Fruit fly (Drosophila melanogaster) whole organism, adult: ENCODE results near the gene peg.

ENCODE experiments used
- CG11617 ChIP-seq: fragments of 200-800 bp; sonication (Bioruptor generic); optimal IDR thresholded peaks from 2 replicates; lab custom pipeline; 2017; ENCODE audit warnings: mild to moderate bottlenecking, missing biosample characterization, missing genetic modification reagents, missing genetic modification characterization
- CG12768 ChIP-seq: fragments of 200-800 bp; sonication (Bioruptor generic); optimal IDR thresholded peaks from 2 replicates; lab custom pipeline; 2017; ENCODE audit warnings: missing biosample characterization, missing genetic modification characterization, mild to moderate bottlenecking, moderate library complexity, missing genetic modification reagents
- CG14711 ChIP-seq: fragments of 200-800 bp; sonication (Bioruptor generic); optimal IDR thresholded peaks from 2 replicates; lab custom pipeline; 2018; ENCODE audit warnings: missing biosample characterization, mild to moderate bottlenecking, missing genetic modification characterization, moderate library complexity
- CG1620 ChIP-seq: fragments of 200-800 bp; sonication (Bioruptor generic); optimal IDR thresholded peaks from 2 replicates; lab custom pipeline; 2016; ENCODE audit warnings: missing biosample characterization, missing genetic modification characterization
- CG33017 ChIP-seq: fragments of 200-800 bp; sonication (Bioruptor generic); optimal IDR thresholded peaks from 2 replicates; lab custom pipeline; 2018; ENCODE audit warnings: missing biosample characterization, mild to moderate bottlenecking, missing genetic modification characterization, moderate library complexity
- CG5204 ChIP-seq: fragments of 200-800 bp; sonication (Bioruptor generic); optimal IDR thresholded peaks from 2 replicates; lab custom pipeline; 2016; ENCODE audit warnings: missing biosample characterization, missing genetic modification characterization
- CG7045 ChIP-seq: fragments of 200-800 bp; sonication (Bioruptor generic); optimal IDR thresholded peaks from 2 replicates; lab custom pipeline; 2017; ENCODE audit warnings: missing biosample characterization, mild to moderate bottlenecking, missing genetic modification characterization
- CG7101 ChIP-seq: fragments of 200-800 bp; sonication (Bioruptor generic); optimal IDR thresholded peaks from 2 replicates; lab custom pipeline; 2018; ENCODE audit warnings: missing biosample characterization, mild to moderate bottlenecking, missing genetic modification characterization, moderate library complexity
- Clk ChIP-seq: fragments of 200-800 bp; sonication (Bioruptor generic); optimal IDR thresholded peaks from 2 replicates; lab custom pipeline; 2017; ENCODE audit warnings: missing biosample characterization, missing genetic modification characterization
- Crg-1 ChIP-seq: fragments of 200-800 bp; sonication (Bioruptor generic); optimal IDR thresholded peaks from 2 replicates; lab custom pipeline; 2016; ENCODE audit warnings: missing biosample characterization, missing genetic modification characterization
- Hr96 ChIP-seq: fragments of 200-800 bp; sonication (Bioruptor generic); optimal IDR thresholded peaks from 2 replicates; lab custom pipeline; 2016; ENCODE audit warnings: missing biosample characterization, missing genetic modification characterization
- Mnt ChIP-seq: fragments of 200-800 bp; sonication (Bioruptor generic); optimal IDR thresholded peaks from 2 replicates; lab custom pipeline; 2016; ENCODE audit warnings: missing biosample characterization, mild to moderate bottlenecking, missing genetic modification characterization
- bab1 ChIP-seq: fragments of 200-800 bp; sonication (Bioruptor generic); optimal IDR thresholded peaks from 3 replicates; lab custom pipeline; 2019; ENCODE audit warnings: missing biosample characterization, mild to moderate bottlenecking, missing genetic modification characterization, moderate library complexity
- cic ChIP-seq: fragments of 200-800 bp; sonication (Bioruptor generic); optimal IDR thresholded peaks from 2 replicates; lab custom pipeline; 2017; ENCODE audit warnings: missing biosample characterization, mild to moderate bottlenecking, missing genetic modification characterization, moderate library complexity
- cnc ChIP-seq, 2 experiments: fragments of >200 bp; optimal IDR thresholded peaks; 2 replicates each; lab custom pipeline; 2017
- kay ChIP-seq: fragments of 200-800 bp; sonication (Bioruptor generic); peaks from one replicate; lab custom pipeline; 2016; ENCODE audit warnings: missing biosample characterization, missing genetic modification characterization, borderline replicate concordance
- ovo ChIP-seq: fragments of 200-800 bp; sonication (Bioruptor generic); optimal IDR thresholded peaks from 2 replicates; lab custom pipeline; 2016; ENCODE audit warnings: missing biosample characterization, missing genetic modification characterization
- pad ChIP-seq: fragments of 200-800 bp; sonication (Bioruptor generic); optimal IDR thresholded peaks from 3 replicates; lab custom pipeline; 2017; ENCODE audit warnings: missing biosample characterization, missing genetic modification characterization, mild to moderate bottlenecking, moderate library complexity, missing genetic modification reagents
- tj ChIP-seq: fragments of 200-800 bp; sonication (Bioruptor generic); optimal IDR thresholded peaks from 3 replicates; lab custom pipeline; 2017; ENCODE audit warnings: missing biosample characterization, mild to moderate bottlenecking, missing genetic modification characterization, moderate library complexity
- toe ChIP-seq: fragments of 200-800 bp; sonication (Bioruptor generic); optimal IDR thresholded peaks from 2 replicates; lab custom pipeline; 2016; ENCODE audit warnings: missing biosample characterization, missing genetic modification characterization

The peg gene

DNA sequence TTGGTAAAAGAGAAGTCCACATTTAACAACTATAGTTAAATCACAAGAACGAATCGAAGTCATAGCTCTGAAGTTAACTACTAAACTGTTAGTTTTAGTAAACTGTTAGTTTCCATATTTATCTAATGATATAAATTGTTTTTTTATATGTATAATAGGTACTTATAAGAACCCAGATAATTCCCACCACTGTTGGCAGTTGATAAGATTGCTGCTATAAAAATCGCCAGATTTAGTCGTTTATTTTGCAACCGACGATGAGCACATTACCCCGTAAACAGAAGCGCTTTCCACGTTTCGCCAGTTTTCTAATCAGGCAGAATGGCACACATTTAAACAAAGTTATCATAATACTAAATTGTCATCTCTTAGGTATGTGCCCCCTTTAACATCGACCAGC lies 4.9 kb downstream of the peg start:
- TF ChIP-seq CG12768 (GFP tag; lab: Kevin White, UChicago): no peak
- no peak for TF ChIP-seq CG5204
- no peak for TF ChIP-seq Crg-1 (GFP tag; lab: Kevin White, UChicago)
- no peak for TF ChIP-seq cnc (optimal IDR thresholded peaks at IDR 0.05; lab: Kevin White, UChicago)
- TF ChIP-seq Hr96 (GFP tag; lab: Kevin White, UChicago): no peak
- TF ChIP-seq ovo (GFP tag; lab: Kevin White, UChicago): no peak
- TF ChIP-seq CG1620 (GFP tag; lab: Kevin White, UChicago): no peak
- no peak for TF ChIP-seq Mnt (GFP tag; lab: Kevin White, UChicago)
- TF ChIP-seq CG7101: peak; percentile 19
- no peak for TF ChIP-seq tj (GFP tag; lab: Kevin White, UChicago)
- TF ChIP-seq cic (GFP tag; lab: Kevin White, UChicago): peak; percentile 41
- no peak for TF ChIP-seq CG7045 (GFP tag; lab: Kevin White, UChicago)
- TF ChIP-seq CG14711 (tag; lab: Kevin White, UChicago): no peak
- TF ChIP-seq pad: no peak
- TF ChIP-seq toe (GFP tag; lab: Kevin White, UChicago): no peak
- no peak for TF ChIP-seq Clk (GFP tag; lab: Kevin White, UChicago)
- TF ChIP-seq kay (GFP tag; lab: Kevin White, UChicago): peak; percentile 82
- peak; percentile 28 for TF ChIP-seq CG11617 (GFP tag; lab: Kevin White, UChicago)
- TF ChIP-seq CG33017: peak; percentile 38
- TF ChIP-seq bab1 (GFP tag; lab: Kevin White, UChicago): no peak

dm6 chr3R:21017464-21018080 lies 6.4 kb downstream of the peg start, which contains the start of gene Rlip:
Rlip (plus strand) TSS chr3R:21017684.
- TF ChIP-seq CG7045 (GFP tag; lab: Kevin White, UChicago) (peak; percentile 37), tj (GFP tag; lab: Kevin White, UChicago) (no peak), CG33017 (no peak), ovo (GFP tag; lab: Kevin White, UChicago) (no peak), Mnt (GFP tag; lab: Kevin White, UChicago) (no peak), bab1 (GFP tag; lab: Kevin White, UChicago) (peak; percentile 48), toe (GFP tag; lab: Kevin White, UChicago) (peak; percentile 57), CG7101 (peak; percentile 36), cnc (optimal IDR thresholded peaks at IDR 0.05; lab: Kevin White, UChicago) (no peak), kay (GFP tag; lab: Kevin White, UChicago) (peak; percentile 77), Hr96 (GFP tag; lab: Kevin White, UChicago) (peak; percentile 46), CG1620 (GFP tag; lab: Kevin White, UChicago) (peak; percentile 2), CG12768 (GFP tag; lab: Kevin White, UChicago) (peak; percentile 32), pad (peak; percentile 57), Clk (GFP tag; lab: Kevin White, UChicago) (no peak), CG5204 (peak; percentile 10), CG11617 (GFP tag; lab: Kevin White, UChicago) (no peak), Crg-1 (GFP tag; lab: Kevin White, UChicago) (peak; percentile 26), cic (GFP tag; lab: Kevin White, UChicago) (no peak), CG14711 (tag; lab: Kevin White, UChicago) (peak; percentile 43)

- TF ChIP-seq Crg-1 (GFP tag; lab: Kevin White, UChicago) (no peak), kay (GFP tag; lab: Kevin White, UChicago) (peak; percentile 86), cic (GFP tag; lab: Kevin White, UChicago) (peak; percentile 79), Mnt (GFP tag; lab: Kevin White, UChicago) (peak; percentile 49), CG7045 (GFP tag; lab: Kevin White, UChicago) (peak; percentile 7), ovo (GFP tag; lab: Kevin White, UChicago) (peak; percentile 17), bab1 (GFP tag; lab: Kevin White, UChicago) (no peak), CG11617 (GFP tag; lab: Kevin White, UChicago) (peak; percentile 28), CG1620 (GFP tag; lab: Kevin White, UChicago) (peak; percentile 0), CG12768 (GFP tag; lab: Kevin White, UChicago) (peak; percentile 35), CG5204 (no peak), CG14711 (tag; lab: Kevin White, UChicago) (no peak)
These were observed 8.3 kb downstream of the peg start, which contains the start of gene CG5697 for dm6 chr3R:21015636-21016035. CG5697 (plus strand) TSS chr3R:21015949.

- TF ChIP-seq cic (GFP tag; lab: Kevin White, UChicago) (no peak), CG1620 (GFP tag; lab: Kevin White, UChicago) (no peak), ovo (GFP tag; lab: Kevin White, UChicago) (no peak), cnc (optimal IDR thresholded peaks at IDR 0.05; lab: Kevin White, UChicago) (no peak), toe (GFP tag; lab: Kevin White, UChicago) (no peak), Hr96 (GFP tag; lab: Kevin White, UChicago) (no peak), CG7101 (no peak), CG11617 (GFP tag; lab: Kevin White, UChicago) (no peak), kay (GFP tag; lab: Kevin White, UChicago) (no peak), bab1 (GFP tag; lab: Kevin White, UChicago) (no peak), CG14711 (tag; lab: Kevin White, UChicago) (no peak), CG33017 (no peak), CG5204 (no peak), pad (no peak), Mnt (GFP tag; lab: Kevin White, UChicago) (no peak), Crg-1 (GFP tag; lab: Kevin White, UChicago) (no peak), CG12768 (GFP tag; lab: Kevin White, UChicago) (no peak)
These were observed 10.2 kb downstream of the peg start for dm6 chr3R:21013780-21014179.

- TF ChIP-seq CG12768 (GFP tag; lab: Kevin White, UChicago): no peak
- no peak for TF ChIP-seq CG1620 (GFP tag; lab: Kevin White, UChicago)
- no peak for TF ChIP-seq CG7101
- no peak for TF ChIP-seq Hr96 (GFP tag; lab: Kevin White, UChicago)
These were observed 17.0 kb downstream of the peg start, which contains the start of gene Alp5 for dm6 chr3R:21006967-21007366. Alp5 (minus strand) TSS chr3R:21006990.
